Worm (Caenorhabditis elegans) whole organism, midembryonic: ENCODE results near the gene B0272.3.
A peak's percentile ranks its signal among the peaks of the same experiment; 100 is the strongest.

Experiments
- T22C8.4 ChIP-seq: fragments of 200-800 bp; sonication (Bioruptor generic); IDR thresholded peaks from 2 replicates; pipeline ENCODE4 v1.3.6; 2022; ENCODE audit warnings: missing genetic modification characterization, missing compliant biosample characterization
- cog-1 ChIP-seq: sonication (generic microtip); optimal IDR thresholded peaks from 2 replicates; lab custom pipeline; 2016; ENCODE audit warnings: missing genetic modification characterization, missing compliant biosample characterization
- flt-1 ChIP-seq: fragments of 200-800 bp; sonication (Bioruptor generic); IDR thresholded peaks from 2 replicates; pipeline ENCODE4 v1.3.6; 2022; ENCODE audit warnings: missing genetic modification characterization, missing compliant biosample characterization
- klf-2 ChIP-seq: fragments of 200-800 bp; sonication (Bioruptor generic); conservative IDR thresholded peaks from 2 replicates; pipeline ENCODE4 v1.3.6; 2022; ENCODE audit warnings: missing genetic modification reagents, missing genetic modification characterization, missing compliant biosample characterization
- med-1 ChIP-seq: sonication (generic microtip); optimal IDR thresholded peaks from 2 replicates; lab custom pipeline; 2017; ENCODE audit warnings: missing genetic modification characterization, mild to moderate bottlenecking, missing compliant biosample characterization, antibody characterized with exemption, missing genetic modification reagents; ENCODE audit not compliant: insufficient read depth
- ref-1 ChIP-seq: fragments of 200-800 bp; sonication (Bioruptor generic); conservative IDR thresholded peaks from 2 replicates; pipeline ENCODE4 v1.3.6; 2022; ENCODE audit warnings: missing genetic modification reagents, missing genetic modification characterization, missing compliant biosample characterization
- tab-1 ChIP-seq: fragments of 200-800 bp; sonication (Bioruptor generic); IDR thresholded peaks from 2 replicates; pipeline ENCODE4 v1.3.6; 2022; ENCODE audit warnings: missing genetic modification characterization, missing compliant biosample characterization
- ztf-23 ChIP-seq: fragments of 200-800 bp; sonication (Bioruptor generic); IDR thresholded peaks from 2 replicates; pipeline ENCODE4 v1.3.6; 2022; ENCODE audit warnings: missing genetic modification reagents, missing genetic modification characterization, missing compliant biosample characterization
- ztf-29 ChIP-seq: fragments of 200-800 bp; sonication (Bioruptor generic); IDR thresholded peaks from 2 replicates; pipeline ENCODE4 v1.3.6; 2022; ENCODE audit warnings: missing genetic modification reagents, missing genetic modification characterization, missing compliant biosample characterization

B0272.3 gene

ce11 chrX:9405922-9406321 is 25.3 kb upstream of the B0272.3 start:
- TF ChIP-seq med-1 (no peak), ztf-23 (no peak), ztf-29 (GFP tag; lab: Robert Waterston, UW) (no peak), T22C8.4 (no peak), flt-1 (GFP tag; lab: Robert Waterston, UW) (no peak), tab-1 (GFP tag; lab: Robert Waterston, UW) (no peak), cog-1 (tag; lab: Kevin White, UChicago) (no peak), klf-2 (GFP tag; lab: Robert Waterston, UW) (no peak), ref-1 (no peak)

- no peak for TF ChIP-seq tab-1 (GFP tag; lab: Robert Waterston, UW)
- no peak for TF ChIP-seq ztf-29 (GFP tag; lab: Robert Waterston, UW)
- no peak for TF ChIP-seq T22C8.4
- no peak for TF ChIP-seq ref-1
- TF ChIP-seq klf-2 (GFP tag; lab: Robert Waterston, UW) = no peak
- TF ChIP-seq ztf-23 = no peak
- no peak for TF ChIP-seq flt-1 (GFP tag; lab: Robert Waterston, UW)
- no peak for TF ChIP-seq med-1
- no peak for TF ChIP-seq cog-1 (tag; lab: Kevin White, UChicago)
Observed at ce11 chrX:9409114-9409513, 22.1 kb upstream of the B0272.3 start.

- no peak for TF ChIP-seq T22C8.4
- TF ChIP-seq ztf-23 = no peak
- no peak for TF ChIP-seq med-1
- no peak for TF ChIP-seq ztf-29 (GFP tag; lab: Robert Waterston, UW)
- no peak for TF ChIP-seq cog-1 (tag; lab: Kevin White, UChicago)
- no peak for TF ChIP-seq ref-1
- TF ChIP-seq klf-2 (GFP tag; lab: Robert Waterston, UW) = no peak
- TF ChIP-seq tab-1 (GFP tag; lab: Robert Waterston, UW) = no peak
- no peak for TF ChIP-seq flt-1 (GFP tag; lab: Robert Waterston, UW)
Observed at ce11 chrX:9410747-9411146, 20.5 kb upstream of the B0272.3 start.

ce11 chrX:9411675-9412074 is 19.6 kb upstream of the B0272.3 start:
- no peak for TF ChIP-seq med-1
- TF ChIP-seq ztf-29 (GFP tag; lab: Robert Waterston, UW) = no peak
- no peak for TF ChIP-seq ztf-23
- TF ChIP-seq T22C8.4 = no peak
- TF ChIP-seq ref-1 = no peak
- TF ChIP-seq klf-2 (GFP tag; lab: Robert Waterston, UW) = no peak
- no peak for TF ChIP-seq flt-1 (GFP tag; lab: Robert Waterston, UW)
- TF ChIP-seq cog-1 (tag; lab: Kevin White, UChicago) = no peak
- TF ChIP-seq tab-1 (GFP tag; lab: Robert Waterston, UW) = no peak

- no peak for TF ChIP-seq klf-2 (GFP tag; lab: Robert Waterston, UW)
- no peak for TF ChIP-seq ref-1
- TF ChIP-seq ztf-29 (GFP tag; lab: Robert Waterston, UW) = no peak
- no peak for TF ChIP-seq T22C8.4
- no peak for TF ChIP-seq med-1
- TF ChIP-seq tab-1 (GFP tag; lab: Robert Waterston, UW) = no peak
- no peak for TF ChIP-seq cog-1 (tag; lab: Kevin White, UChicago)
- TF ChIP-seq flt-1 (GFP tag; lab: Robert Waterston, UW) = no peak
- TF ChIP-seq ztf-23 = no peak
Observed at ce11 chrX:9417326-9417725, 13.9 kb upstream of the B0272.3 start.

- no peak for TF ChIP-seq cog-1 (tag; lab: Kevin White, UChicago)
- no peak for TF ChIP-seq ztf-23
- no peak for TF ChIP-seq flt-1 (GFP tag; lab: Robert Waterston, UW)
- TF ChIP-seq klf-2 (GFP tag; lab: Robert Waterston, UW) = no peak
- TF ChIP-seq T22C8.4 = no peak
- TF ChIP-seq med-1 = no peak
- TF ChIP-seq tab-1 (GFP tag; lab: Robert Waterston, UW) = no peak
- TF ChIP-seq ztf-29 (GFP tag; lab: Robert Waterston, UW) = no peak
- TF ChIP-seq ref-1 = no peak
Observed at ce11 chrX:9417948-9418347, 13.3 kb upstream of the B0272.3 start.

ce11 chrX:9428059-9428458 is 3.2 kb upstream of the B0272.3 start, which contains the start of gene B0272.4:
B0272.4 (plus strand) TSS chrX:9428431.
- TF ChIP-seq tab-1 (GFP tag; lab: Robert Waterston, UW) (no peak), cog-1 (tag; lab: Kevin White, UChicago) (no peak), T22C8.4 (no peak), flt-1 (GFP tag; lab: Robert Waterston, UW) (no peak), klf-2 (GFP tag; lab: Robert Waterston, UW) (no peak), ref-1 (no peak), med-1 (no peak), ztf-23 (no peak), ztf-29 (GFP tag; lab: Robert Waterston, UW) (no peak)

- TF ChIP-seq cog-1 (tag; lab: Kevin White, UChicago) (no peak), tab-1 (GFP tag; lab: Robert Waterston, UW) (no peak), T22C8.4 (no peak), ztf-23 (no peak), flt-1 (GFP tag; lab: Robert Waterston, UW) (no peak), ztf-29 (GFP tag; lab: Robert Waterston, UW) (no peak), ref-1 (no peak), med-1 (no peak), klf-2 (GFP tag; lab: Robert Waterston, UW) (no peak)
Observed at ce11 chrX:9436843-9437312, 5.6 kb downstream of the B0272.3 start, which contains the start of gene tbb-4. tbb-4 (minus strand) TSS chrX:9436893.

- TF ChIP-seq ref-1 = no peak
- TF ChIP-seq cog-1 (tag; lab: Kevin White, UChicago) = peak; percentile 32
Observed at ce11 chrX:9441512-9441911, 10.3 kb downstream of the B0272.3 start, which contains the start of gene memb-1. memb-1 (minus strand) TSS chrX:9441571.

- TF ChIP-seq ref-1 = no peak
- no peak for TF ChIP-seq cog-1 (tag; lab: Kevin White, UChicago)
- TF ChIP-seq ztf-29 (GFP tag; lab: Robert Waterston, UW) = no peak
- TF ChIP-seq tab-1 (GFP tag; lab: Robert Waterston, UW) = no peak
- TF ChIP-seq T22C8.4 = no peak
- no peak for TF ChIP-seq ztf-23
- no peak for TF ChIP-seq klf-2 (GFP tag; lab: Robert Waterston, UW)
- no peak for TF ChIP-seq flt-1 (GFP tag; lab: Robert Waterston, UW)
- TF ChIP-seq med-1 = no peak
Observed at ce11 chrX:9443871-9444270, 12.6 kb downstream of the B0272.3 start.
